Worm (Caenorhabditis elegans): ENCODE data around the gene Y1B5A.1.

ce11 chrX:7124044-7124443, 38.9 kb downstream of the Y1B5A.1 start:
- TF ChIP-seq nhr-77 (tag; optimal IDR thresholded peaks at IDR 0.05), result no peak
- TF ChIP-seq nhr-28 (tag; optimal IDR thresholded peaks at IDR 0.05), result peak; percentile 17
- TF ChIP-seq Y75B8A.6 (GFP tag; IDR thresholded peaks at IDR 0.05), result no peak
